Fruit fly (Drosophila melanogaster) whole organism, prepupa: ENCODE results near the gene CG44006.

Source experiments
- Lpt ChIP-seq: fragments of 200-800 bp; sonication (Bioruptor generic); optimal IDR thresholded peaks from 3 replicates; lab custom pipeline; 2016; ENCODE audit warnings: missing biosample characterization, missing genetic modification characterization
- eg ChIP-seq: fragments of 200-800 bp; sonication (Bioruptor generic); IDR thresholded peaks from 3 replicates; pipeline ENCODE4 v1.3.6; 2022; ENCODE audit warnings: missing biosample characterization, missing genetic modification characterization

dm6 chr3L:18083994-18084393, 14.0 kb upstream of the CG44006 start:
- TF ChIP-seq Lpt (no peak), eg (GFP tag; lab: Robert Waterston, UW) (no peak)
